Worm (Caenorhabditis elegans): ENCODE results near the gene Y39B6A.43.

DNA sequence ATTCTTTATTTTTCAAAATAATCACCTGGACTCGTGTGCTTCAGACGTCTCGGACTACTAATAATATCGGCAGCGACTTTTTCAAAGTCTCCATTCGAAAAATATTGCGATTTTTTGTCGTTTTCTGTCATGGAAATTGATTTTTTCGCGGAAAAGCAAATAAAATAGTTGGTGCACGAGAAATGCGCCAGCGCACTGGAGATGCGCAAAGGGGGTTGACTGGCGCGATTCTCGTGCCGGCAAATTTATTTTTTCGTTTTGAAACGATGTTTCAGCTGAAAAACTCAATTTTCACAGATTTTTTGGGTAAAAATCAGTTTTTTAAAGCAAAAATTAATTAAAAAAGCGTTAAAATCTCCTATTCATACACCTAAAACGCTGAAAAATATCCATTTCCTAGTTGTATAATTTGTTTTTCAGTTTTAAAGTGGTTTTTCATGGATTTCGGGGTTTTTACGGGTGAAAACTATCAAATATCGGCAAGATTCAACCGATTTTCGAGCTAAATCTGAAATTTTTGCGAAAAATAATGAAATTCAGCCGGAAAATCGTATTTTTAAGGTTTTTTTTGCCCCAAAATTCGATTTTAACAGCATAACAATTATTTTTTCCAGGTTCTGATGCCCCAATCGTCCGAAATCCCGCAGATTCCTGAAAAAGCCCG is 22.7 kb upstream of the Y39B6A.43 start, which contains the start of the genes reps-1 and Y39B6A.37:
- TF ChIP-seq fos-1 (tag; optimal IDR thresholded peaks at IDR 0.05) (no peak), efl-1 (optimal IDR thresholded peaks at IDR 0.05) (peak; percentile 70 to 82), efl-1 (GFP tag; optimal IDR thresholded peaks at IDR 0.05 in 1 of 2) (peak; percentile 79 to 98), ces-1 (GFP tag; optimal IDR thresholded peaks at IDR 0.05) (no peak), nhr-71 (tag; optimal IDR thresholded peaks at IDR 0.05) (peak; percentile 86), pqm-1 (tag; optimal IDR thresholded peaks at IDR 0.05) (no peak), nhr-85 (tag) (peak; percentile 85), vab-15 (tag; optimal IDR thresholded peaks at IDR 0.05) (no peak), fkh-10 (GFP tag; optimal IDR thresholded peaks at IDR 0.05) (no peak), ceh-88 (GFP tag; IDR thresholded peaks at IDR 0.05) (no peak), pag-3 (tag; optimal IDR thresholded peaks at IDR 0.05; ENCODE audit: borderline replicate concordance, insufficient read depth) (no peak), nhr-76 (tag; optimal IDR thresholded peaks at IDR 0.05) (no peak), skn-1 (tag; optimal IDR thresholded peaks at IDR 0.05) (peak; percentile 67), ztf-11 (tag; optimal IDR thresholded peaks at IDR 0.05) (peak in 1 of 2 experiments; percentile 46), elt-2 (tag; optimal IDR thresholded peaks at IDR 0.05) (peak; percentile 53)

All from whole organism, L1 larva.